Fruit fly (Drosophila melanogaster): ENCODE results near the gene SmB.

The SmB gene

DNA sequence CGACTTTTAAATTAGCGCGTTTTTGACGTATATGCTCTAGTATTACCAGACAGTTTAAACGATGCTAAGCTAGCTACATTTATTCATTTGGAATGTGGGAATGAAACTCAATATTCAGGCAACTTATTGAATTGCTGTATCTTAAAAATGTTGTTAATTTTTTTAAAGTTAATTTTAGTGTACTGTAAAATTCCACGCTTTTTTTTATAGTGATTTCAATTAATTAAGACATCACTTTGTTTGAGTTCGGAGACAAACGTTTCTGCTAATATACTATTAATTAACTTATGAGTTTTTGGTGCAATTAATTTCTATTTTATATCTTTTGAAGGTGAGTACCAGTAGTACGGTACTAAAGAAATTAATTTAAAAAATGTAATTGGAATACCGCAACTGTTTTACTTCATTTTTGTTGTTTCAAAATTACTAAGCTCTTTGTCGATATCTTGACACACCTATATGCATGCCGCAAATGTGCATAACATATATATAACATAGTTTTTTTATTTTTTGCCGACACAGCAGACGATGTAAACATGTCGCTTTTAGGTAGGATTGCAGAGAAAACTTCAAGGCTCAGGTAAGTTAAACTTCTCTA is 40.1 kb downstream of the SmB start, which contains the start of the genes Cdk1 and mRpS7 (continued):
- peak; percentile 43 for TF ChIP-seq Antp (GFP tag; optimal IDR thresholded peaks at IDR 0.05)
- TF ChIP-seq Atf-2 (GFP tag; optimal IDR thresholded peaks at IDR 0.05) = peak; percentile 38
- no peak for TF ChIP-seq Hey (tag; optimal IDR thresholded peaks at IDR 0.05)
- no peak for TF ChIP-seq hbn (GFP tag; IDR thresholded peaks at IDR 0.05; ENCODE audit: partially characterized antibody)
- no peak for TF ChIP-seq seq (GFP tag; IDR thresholded peaks at IDR 0.05)
- TF ChIP-seq dmrt99B (tag; optimal IDR thresholded peaks at IDR 0.05) = peak; percentile 78
- TF ChIP-seq CG15011 (GFP tag; optimal IDR thresholded peaks at IDR 0.05) = peak; percentile 41
- 0 out of 3 replicates have a peak, but pooled peaks have one; percentile 16 for TF ChIP-seq CG11093 (GFP tag; IDR thresholded peaks at IDR 0.05)
- peak; percentile 81 for TF ChIP-seq grau (tag; optimal IDR thresholded peaks at IDR 0.05)
- peak; percentile 40 for TF ChIP-seq CG33557 (GFP tag; optimal IDR thresholded peaks at IDR 0.05)
- TF ChIP-seq nau (GFP tag; optimal IDR thresholded peaks at IDR 0.05) = peak; percentile 12
- peak; percentile 21 for TF ChIP-seq Dad (GFP tag; optimal IDR thresholded peaks at IDR 0.05)
- TF ChIP-seq CG12391 (tag; optimal IDR thresholded peaks at IDR 0.05) = peak; percentile 89
- TF ChIP-seq CG6689 (GFP tag; IDR thresholded peaks at IDR 0.05) = peak; percentile 78; the same call in 1 of the 2 replicates
- peak; percentile 77 for TF ChIP-seq fd96Cb (tag; optimal IDR thresholded peaks at IDR 0.05)
- no peak for TF ChIP-seq Abd-B (GFP tag; optimal IDR thresholded peaks at IDR 0.05)
- peak; percentile 69 for TF ChIP-seq Bteb2 (GFP tag; optimal IDR thresholded peaks at IDR 0.05)
- peak; percentile 89 for TF ChIP-seq phol (tag; optimal IDR thresholded peaks at IDR 0.05)
- TF ChIP-seq Stat92E (GFP tag; optimal IDR thresholded peaks at IDR 0.05) = no peak
- TF ChIP-seq disco-r (GFP tag; optimal IDR thresholded peaks at IDR 0.05) = peak; percentile 18
- peak; percentile 70 for TF ChIP-seq CG1602 (GFP tag; optimal IDR thresholded peaks at IDR 0.05)
- peak; percentile 31 for TF ChIP-seq shn (GFP tag; optimal IDR thresholded peaks at IDR 0.05)
- TF ChIP-seq corto (GFP tag; optimal IDR thresholded peaks at IDR 0.05) = no peak
- TF ChIP-seq CG2120 (GFP tag; optimal IDR thresholded peaks at IDR 0.05) = peak; percentile 80
- TF ChIP-seq sc (optimal IDR thresholded peaks at IDR 0.05) = no peak
- TF ChIP-seq sc (GFP tag; optimal IDR thresholded peaks at IDR 0.05) = peak; percentile 36
- no peak for TF ChIP-seq gro (GFP tag; optimal IDR thresholded peaks at IDR 0.05)
- TF ChIP-seq MTF-1 (GFP tag; optimal IDR thresholded peaks at IDR 0.05; ENCODE audit: borderline replicate concordance) = no peak
- no peak for TF ChIP-seq ems (GFP tag; optimal IDR thresholded peaks at IDR 0.05)
- TF ChIP-seq trh (GFP tag; optimal IDR thresholded peaks at IDR 0.05) = peak; percentile 60
- TF ChIP-seq Nf-YA (GFP tag; IDR thresholded peaks at IDR 0.05) = no peak
- no peak for TF ChIP-seq Gsc (GFP tag; IDR thresholded peaks at IDR 0.05)
- TF ChIP-seq gcm (GFP tag; optimal IDR thresholded peaks at IDR 0.05) = peak; percentile 66
- 0 out of 2 replicates have a peak, but pooled peaks have one; percentile 51 for TF ChIP-seq CG11696 (GFP tag; IDR thresholded peaks at IDR 0.05)
- TF ChIP-seq gcm2 (GFP tag; optimal IDR thresholded peaks at IDR 0.05) = peak; percentile 13
- peak; percentile 28 for TF ChIP-seq BtbVII (GFP tag; optimal IDR thresholded peaks at IDR 0.05)
- peak; percentile 92 for TF ChIP-seq nmo (GFP tag; optimal IDR thresholded peaks at IDR 0.05)
- TF ChIP-seq CG10267 (tag; optimal IDR thresholded peaks at IDR 0.05) = peak; percentile 74
- no peak for TF ChIP-seq CG18764 (GFP tag; optimal IDR thresholded peaks at IDR 0.05)
- no peak for TF ChIP-seq luna (GFP tag; optimal IDR thresholded peaks at IDR 0.05)
- TF ChIP-seq br (optimal IDR thresholded peaks at IDR 0.05) = no peak
- peak; percentile 77; the same call in 2 of the 3 replicates for TF ChIP-seq dysf (GFP tag; IDR thresholded peaks at IDR 0.05)
- TF ChIP-seq danr (GFP tag; IDR thresholded peaks at IDR 0.05) = no peak
- TF ChIP-seq eve (GFP tag; optimal IDR thresholded peaks at IDR 0.05) = peak in 1 of 2 experiments; percentile 41
- TF ChIP-seq pho (GFP tag; optimal IDR thresholded peaks at IDR 0.05) = peak; percentile 63
- peak; percentile 42 for TF ChIP-seq CG8944 (GFP tag; optimal IDR thresholded peaks at IDR 0.05)
- TF ChIP-seq sisA (GFP tag; IDR thresholded peaks at IDR 0.05) = peak; percentile 38; the same call in 1 of the 2 replicates
- TF ChIP-seq CG1647 (GFP tag; optimal IDR thresholded peaks at IDR 0.05) = no peak
- TF ChIP-seq CG5953 (GFP tag; IDR thresholded peaks at IDR 0.05) = 0 out of 2 replicates have a peak, but pooled peaks have one; percentile 52
- TF ChIP-seq CG6854 (GFP tag; optimal IDR thresholded peaks at IDR 0.05) = peak; percentile 3
- TF ChIP-seq Ets65A (GFP tag) = peak; percentile 85
